Worm (Caenorhabditis elegans) whole organism, L4 larva: ENCODE data around the gene haly-1.

Source experiments
- D1046.2 ChIP-seq: fragments of 200-800 bp; sonication (Bioruptor generic); IDR thresholded peaks from 2 replicates; pipeline ENCODE4 v1.3.6; 2022; ENCODE audit warnings: missing genetic modification characterization, missing compliant biosample characterization
- F49E8.2 ChIP-seq: sonication (generic microtip); optimal IDR thresholded peaks from 2 replicates; lab custom pipeline; 2016; ENCODE audit warnings: missing compliant biosample characterization, mild to moderate bottlenecking, missing genetic modification characterization, borderline replicate concordance
- T26A8.4 ChIP-seq: fragments of 200-800 bp; sonication (Bioruptor generic); IDR thresholded peaks from 2 replicates; pipeline ENCODE4 v1.3.6; 2022; ENCODE audit warnings: missing genetic modification characterization, missing compliant biosample characterization
- ZK546.5 ChIP-seq, 2 experiments: sonication (generic microtip); optimal IDR thresholded peaks; 2 replicates each; lab custom pipeline; 2017; ENCODE audit warnings: missing biosample characterization in 2 of 2, missing genetic modification characterization in 2 of 2
- ama-1 ChIP-seq: fragments of 150-350 bp; optimal IDR thresholded peaks from 2 replicates; lab custom pipeline; 2014; ENCODE audit warnings: inconsistent platforms, mixed read lengths
- ctbp-1 ChIP-seq: fragments of 200-800 bp; sonication (Bioruptor generic); IDR thresholded peaks from 2 replicates; pipeline ENCODE4 v1.3.6; 2022; ENCODE audit warnings: missing genetic modification reagents, missing genetic modification characterization, missing compliant biosample characterization
- jun-1 ChIP-seq: fragments of 150-350 bp; optimal IDR thresholded peaks from 2 replicates; lab custom pipeline; 2014; ENCODE audit warnings: missing biosample characterization, missing genetic modification reagents, missing genetic modification characterization

DNA sequence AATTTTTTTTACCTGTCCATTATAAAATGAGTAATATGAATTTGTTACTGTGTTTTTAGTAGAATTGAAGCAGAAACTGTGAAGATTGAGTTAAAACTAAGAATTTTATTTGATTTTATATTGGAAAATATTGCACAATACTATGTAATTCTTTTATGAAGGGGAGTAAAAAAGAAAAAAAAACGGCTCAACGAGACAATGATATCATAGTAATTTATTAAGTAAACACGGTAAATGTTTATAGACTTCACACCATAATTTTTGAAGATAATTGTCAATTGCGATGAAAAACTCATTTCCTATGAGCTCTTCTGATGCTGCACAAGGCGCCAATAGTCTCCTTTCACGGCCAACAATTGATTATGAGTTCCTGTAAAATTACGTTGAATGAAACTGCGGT is 37.2 kb downstream of the haly-1 start, which contains the start of gene pgp-5:
- TF ChIP-seq ama-1 (no peak), ZK546.5 (tag; optimal IDR thresholded peaks at IDR 0.05; lab: Kevin White, UChicago) (no peak), jun-1 (tag; lab: Kevin White, UChicago) (no peak), D1046.2 (no peak), T26A8.4 (GFP tag; lab: Robert Waterston, UW) (no peak), ctbp-1 (no peak), F49E8.2 (tag; lab: Kevin White, UChicago) (no peak)
